Worm (Caenorhabditis elegans) whole organism, early embryonic: ENCODE measurements around the gene C30F2.4.
A peak's percentile ranks its signal among the peaks of the same experiment; 100 is the strongest.

ENCODE experiments used
- B0310.2 ChIP-seq: sonication (generic microtip); optimal IDR thresholded peaks from 2 replicates; lab custom pipeline; 2016; ENCODE audit warnings: mild to moderate bottlenecking, missing genetic modification characterization, missing compliant biosample characterization
- F13C5.2 ChIP-seq: sonication (generic microtip); optimal IDR thresholded peaks from 2 replicates; lab custom pipeline; 2017; ENCODE audit warnings: mild to moderate bottlenecking, missing genetic modification characterization, inconsistent platforms, missing compliant biosample characterization
- aly-1 ChIP-seq: sonication (generic microtip); optimal IDR thresholded peaks from 2 replicates; lab custom pipeline; 2016; ENCODE audit warnings: missing genetic modification characterization, missing compliant biosample characterization
- ama-1 ChIP-seq: fragments of 150-350 bp; optimal IDR thresholded peaks from 2 replicates; lab custom pipeline; 2014
- ceh-13 ChIP-seq: fragments of 200-800 bp; sonication (Bioruptor generic); optimal IDR thresholded peaks from 2 replicates; lab custom pipeline; 2018; ENCODE audit warnings: mild to moderate bottlenecking, missing genetic modification characterization, missing compliant biosample characterization
- ceh-36 ChIP-seq: sonication (generic microtip); optimal IDR thresholded peaks from 2 replicates; lab custom pipeline; 2016; ENCODE audit warnings: missing genetic modification characterization, inconsistent platforms, missing compliant biosample characterization
- ets-7 ChIP-seq: sonication (generic microtip); optimal IDR thresholded peaks from 2 replicates; lab custom pipeline; 2016; ENCODE audit warnings: missing genotype, missing genetic modification characterization, missing compliant biosample characterization
- flt-1 ChIP-seq: fragments of 200-800 bp; sonication (Bioruptor generic); IDR thresholded peaks from 2 replicates; pipeline ENCODE4 v1.3.6; 2022; ENCODE audit warnings: missing genetic modification characterization, missing compliant biosample characterization
- hmbx-1 ChIP-seq: sonication (generic microtip); optimal IDR thresholded peaks from 2 replicates; lab custom pipeline; 2016; ENCODE audit warnings: mild to moderate bottlenecking, missing genetic modification characterization, missing compliant biosample characterization
- hmg-4 ChIP-seq: fragments of 200-800 bp; sonication (Bioruptor generic); optimal IDR thresholded peaks from 2 replicates; lab custom pipeline; 2018; ENCODE audit warnings: mild to moderate bottlenecking, missing genetic modification characterization, missing compliant biosample characterization
- hnd-1 ChIP-seq: sonication (generic microtip); optimal IDR thresholded peaks from 2 replicates; lab custom pipeline; 2016; ENCODE audit warnings: missing genetic modification characterization, missing compliant biosample characterization
- pes-1 ChIP-seq: fragments of 200-800 bp; sonication (Bioruptor generic); IDR thresholded peaks from 2 replicates; pipeline ENCODE4 v1.3.6; 2022; ENCODE audit warnings: missing genetic modification reagents, missing genetic modification characterization, missing compliant biosample characterization
- scrt-1 ChIP-seq: fragments of 200-800 bp; sonication (Bioruptor generic); IDR thresholded peaks from 2 replicates; pipeline ENCODE4 v1.3.6; 2022; ENCODE audit warnings: missing genetic modification characterization, missing compliant biosample characterization
- sea-1 ChIP-seq: fragments of 200-800 bp; sonication (Bioruptor generic); conservative IDR thresholded peaks from 2 replicates; pipeline ENCODE4 v1.3.6; 2022; ENCODE audit warnings: missing genetic modification characterization, missing compliant biosample characterization
- tbx-11 ChIP-seq: fragments of 200-800 bp; sonication (Bioruptor generic); IDR thresholded peaks from 2 replicates; pipeline ENCODE4 v1.3.6; 2022; ENCODE audit warnings: missing genetic modification characterization, missing compliant biosample characterization
- tbx-37 ChIP-seq: fragments of 200-800 bp; sonication (Bioruptor generic); conservative IDR thresholded peaks from 2 replicates; pipeline ENCODE4 v1.3.6; 2022; ENCODE audit warnings: missing genetic modification reagents, missing genetic modification characterization, missing compliant biosample characterization
- tra-4 ChIP-seq: sonication (generic microtip); optimal IDR thresholded peaks from 2 replicates; lab custom pipeline; 2017; ENCODE audit warnings: missing genetic modification characterization, missing compliant biosample characterization

Gene C30F2.4

DNA sequence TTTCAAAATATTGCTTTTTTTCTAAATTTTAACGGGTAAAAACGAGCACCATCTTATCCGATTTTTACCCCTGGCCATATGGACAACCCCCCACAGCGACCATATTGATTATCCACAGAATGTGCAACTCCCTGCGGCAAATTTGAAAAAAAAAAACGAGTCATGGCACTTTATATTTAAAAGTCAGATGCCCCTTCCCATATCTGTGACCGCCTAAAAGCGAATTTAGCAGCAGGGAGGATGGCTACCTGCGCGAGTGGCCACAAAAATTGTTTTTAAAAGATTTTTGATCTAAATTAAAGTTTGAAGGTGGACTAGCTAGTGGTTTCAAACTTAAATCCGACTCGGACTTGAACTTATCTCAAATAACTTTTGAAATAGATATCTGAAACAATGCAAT is 20.0 kb downstream of the C30F2.4 start:
- TF ChIP-seq hmg-4: peak; percentile 50
- TF ChIP-seq flt-1 (GFP tag; lab: Robert Waterston, UW): no peak
- peak; percentile 53; the same call in 1 of the 2 replicates for TF ChIP-seq sea-1 (GFP tag; lab: Robert Waterston, UW)
- TF ChIP-seq tbx-37 (GFP tag; lab: Robert Waterston, UW): no peak
- peak; percentile 47; the same call in 1 of the 2 replicates for TF ChIP-seq pes-1
- TF ChIP-seq F13C5.2 (tag; lab: Kevin White, UChicago): peak; percentile 85
- 0 out of 2 replicates have a peak, but pooled peaks have one; percentile 14 for TF ChIP-seq tbx-11 (GFP tag; lab: Robert Waterston, UW)

DNA sequence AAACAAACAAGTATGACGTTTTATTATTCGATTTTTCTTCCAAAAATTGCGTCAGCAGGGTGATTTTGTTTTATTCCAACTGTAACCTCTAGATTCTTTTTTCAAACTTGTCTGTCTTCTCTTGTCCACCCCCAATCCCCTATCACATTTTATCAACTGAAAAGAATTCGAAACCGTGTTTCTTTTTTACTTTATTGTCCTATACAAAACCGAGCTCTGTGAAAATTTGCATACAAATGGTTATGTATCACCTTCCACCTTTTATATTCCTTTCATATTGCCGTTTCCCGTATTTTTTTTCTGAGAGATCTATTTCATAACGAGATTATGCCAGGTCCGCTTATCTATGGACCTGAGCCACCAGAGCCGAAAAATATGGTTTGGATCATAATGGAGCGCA is 21.1 kb downstream of the C30F2.4 start, which contains the start of gene T27A8.7:
Gene T27A8.7, plus strand, starts transcription at position 301 of the 400 bp plus-strand sequence.
- TF ChIP-seq ceh-13 (GFP tag; lab: Kevin White, UChicago) (no peak), tbx-11 (GFP tag; lab: Robert Waterston, UW) (no peak), hnd-1 (tag; lab: Kevin White, UChicago) (no peak), pes-1 (no peak), tra-4 (tag; lab: Kevin White, UChicago) (no peak), sea-1 (GFP tag; lab: Robert Waterston, UW) (no peak), hmg-4 (no peak), B0310.2 (tag; lab: Kevin White, UChicago) (no peak), tbx-37 (GFP tag; lab: Robert Waterston, UW) (no peak), flt-1 (GFP tag; lab: Robert Waterston, UW) (no peak), scrt-1 (no peak), ets-7 (tag; lab: Kevin White, UChicago) (no peak), F13C5.2 (tag; lab: Kevin White, UChicago) (no peak), ama-1 (lab: Kevin White, UChicago) (no peak), ceh-36 (tag; lab: Kevin White, UChicago) (no peak), hmbx-1 (no peak)

DNA sequence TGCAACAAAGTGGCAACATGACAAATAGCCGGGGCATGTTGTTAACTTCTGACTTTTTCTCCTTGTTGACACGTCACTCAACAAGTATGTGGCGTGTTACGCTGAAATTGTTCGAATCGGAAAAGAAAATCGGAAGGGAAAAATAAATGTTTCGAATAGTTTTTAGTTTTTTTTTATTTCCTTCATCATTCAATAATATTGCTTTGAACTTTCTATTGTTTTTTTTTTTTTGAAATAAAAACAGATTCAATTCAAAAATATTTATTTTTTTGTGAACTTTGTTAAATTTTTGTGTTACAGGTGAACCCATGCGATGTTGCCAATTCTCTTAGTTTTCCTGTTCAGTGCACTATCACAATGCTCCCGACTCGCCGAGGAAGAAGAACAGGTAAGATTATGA is 26.8 kb downstream of the C30F2.4 start, which contains the start of gene cpd-2:
Gene cpd-2, plus strand, starts transcription at position 301 of the 400 bp plus-strand sequence.
- TF ChIP-seq aly-1 (no peak), hmbx-1 (no peak), sea-1 (GFP tag; lab: Robert Waterston, UW) (no peak), hnd-1 (tag; lab: Kevin White, UChicago) (no peak), B0310.2 (tag; lab: Kevin White, UChicago) (no peak), tbx-11 (GFP tag; lab: Robert Waterston, UW) (no peak), flt-1 (GFP tag; lab: Robert Waterston, UW) (no peak), F13C5.2 (tag; lab: Kevin White, UChicago) (no peak), ama-1 (lab: Kevin White, UChicago) (no peak), tra-4 (tag; lab: Kevin White, UChicago) (no peak), pes-1 (no peak)

DNA sequence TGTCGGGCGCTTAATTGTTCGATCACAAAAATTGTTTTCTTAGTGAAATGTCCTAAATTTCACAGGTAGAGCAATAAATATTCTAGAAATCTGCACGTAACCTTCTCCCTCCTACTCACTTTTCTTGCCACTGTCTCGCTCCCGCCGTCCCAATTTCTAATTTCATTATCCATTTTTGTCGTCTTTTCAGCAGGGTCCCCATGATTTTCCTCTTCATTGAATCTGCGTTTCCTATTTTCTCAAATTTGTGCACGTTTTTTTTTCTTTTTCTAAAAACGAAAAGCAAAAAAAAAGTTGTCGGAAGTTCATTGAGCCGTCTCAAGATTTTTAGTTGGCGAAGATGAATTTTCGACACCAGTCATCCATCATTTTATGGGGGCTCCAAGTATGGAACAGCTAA is 30.0 kb downstream of the C30F2.4 start:
- no peak for TF ChIP-seq tbx-11 (GFP tag; lab: Robert Waterston, UW)
- no peak for TF ChIP-seq B0310.2 (tag; lab: Kevin White, UChicago)
- TF ChIP-seq tbx-37 (GFP tag; lab: Robert Waterston, UW): no peak
- no peak for TF ChIP-seq F13C5.2 (tag; lab: Kevin White, UChicago)
- TF ChIP-seq hnd-1 (tag; lab: Kevin White, UChicago): no peak
- no peak for TF ChIP-seq ceh-36 (tag; lab: Kevin White, UChicago)
- TF ChIP-seq ets-7 (tag; lab: Kevin White, UChicago): no peak
- TF ChIP-seq tra-4 (tag; lab: Kevin White, UChicago): no peak
- TF ChIP-seq aly-1: no peak
- no peak for TF ChIP-seq ceh-13 (GFP tag; lab: Kevin White, UChicago)
- no peak for TF ChIP-seq scrt-1
- TF ChIP-seq hmg-4: no peak
- no peak for TF ChIP-seq ama-1 (lab: Kevin White, UChicago)
- TF ChIP-seq flt-1 (GFP tag; lab: Robert Waterston, UW): no peak
- TF ChIP-seq hmbx-1: no peak
- no peak for TF ChIP-seq sea-1 (GFP tag; lab: Robert Waterston, UW)
- TF ChIP-seq pes-1: no peak

DNA sequence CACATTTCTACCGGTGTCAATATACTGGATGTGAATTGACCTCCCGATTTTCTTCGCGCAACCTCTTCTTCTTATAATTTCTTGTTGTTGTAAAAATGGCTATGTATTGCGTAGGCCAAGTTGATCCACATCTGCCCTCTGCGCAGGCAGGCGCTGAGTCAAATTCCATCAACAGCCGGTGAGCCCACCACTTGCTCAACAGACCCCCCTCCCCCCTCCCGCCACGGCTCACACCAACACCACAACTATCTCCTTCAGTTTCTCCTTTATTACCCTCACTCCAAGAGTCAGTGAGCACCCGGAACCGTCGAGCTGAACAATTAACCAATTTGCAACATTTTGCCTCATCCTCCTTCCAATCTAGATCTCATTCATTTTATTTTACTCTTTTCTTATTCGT is 32.0 kb downstream of the C30F2.4 start:
- no peak for TF ChIP-seq B0310.2 (tag; lab: Kevin White, UChicago)
- TF ChIP-seq hnd-1 (tag; lab: Kevin White, UChicago): no peak
- TF ChIP-seq flt-1 (GFP tag; lab: Robert Waterston, UW): no peak
- TF ChIP-seq sea-1 (GFP tag; lab: Robert Waterston, UW): no peak
- no peak for TF ChIP-seq scrt-1
- no peak for TF ChIP-seq ets-7 (tag; lab: Kevin White, UChicago)
- no peak for TF ChIP-seq hmbx-1
- no peak for TF ChIP-seq ceh-36 (tag; lab: Kevin White, UChicago)
- no peak for TF ChIP-seq tbx-11 (GFP tag; lab: Robert Waterston, UW)
- TF ChIP-seq pes-1: no peak
- no peak for TF ChIP-seq tbx-37 (GFP tag; lab: Robert Waterston, UW)
- no peak for TF ChIP-seq ama-1 (lab: Kevin White, UChicago)
- no peak for TF ChIP-seq F13C5.2 (tag; lab: Kevin White, UChicago)

DNA sequence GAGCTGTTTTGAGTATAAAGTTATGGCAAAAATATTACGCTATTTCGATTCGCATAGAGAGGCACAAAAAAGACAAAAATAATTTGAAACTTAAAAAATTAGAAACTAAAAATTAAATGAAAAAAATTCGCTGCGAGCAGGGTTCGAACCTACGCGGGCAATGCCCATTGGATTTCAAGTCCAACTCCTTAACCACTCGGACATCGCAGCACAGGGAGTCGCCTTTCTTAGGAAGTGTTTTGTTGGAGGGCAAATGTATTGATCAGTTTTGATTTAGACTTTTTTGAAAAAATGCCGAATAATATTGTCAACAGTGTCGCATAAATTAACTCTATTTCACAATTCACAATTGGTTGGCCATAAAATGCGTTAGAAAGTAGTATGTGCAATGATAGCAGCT is 33.9 kb downstream of the C30F2.4 start:
- no peak for TF ChIP-seq F13C5.2 (tag; lab: Kevin White, UChicago)
- no peak for TF ChIP-seq tbx-11 (GFP tag; lab: Robert Waterston, UW)
- TF ChIP-seq hmbx-1: no peak
- TF ChIP-seq ama-1 (lab: Kevin White, UChicago): no peak
- TF ChIP-seq tra-4 (tag; lab: Kevin White, UChicago): no peak
- no peak for TF ChIP-seq B0310.2 (tag; lab: Kevin White, UChicago)
- no peak for TF ChIP-seq ceh-13 (GFP tag; lab: Kevin White, UChicago)
- no peak for TF ChIP-seq pes-1
- no peak for TF ChIP-seq hnd-1 (tag; lab: Kevin White, UChicago)
- TF ChIP-seq hmg-4: no peak
- no peak for TF ChIP-seq sea-1 (GFP tag; lab: Robert Waterston, UW)

DNA sequence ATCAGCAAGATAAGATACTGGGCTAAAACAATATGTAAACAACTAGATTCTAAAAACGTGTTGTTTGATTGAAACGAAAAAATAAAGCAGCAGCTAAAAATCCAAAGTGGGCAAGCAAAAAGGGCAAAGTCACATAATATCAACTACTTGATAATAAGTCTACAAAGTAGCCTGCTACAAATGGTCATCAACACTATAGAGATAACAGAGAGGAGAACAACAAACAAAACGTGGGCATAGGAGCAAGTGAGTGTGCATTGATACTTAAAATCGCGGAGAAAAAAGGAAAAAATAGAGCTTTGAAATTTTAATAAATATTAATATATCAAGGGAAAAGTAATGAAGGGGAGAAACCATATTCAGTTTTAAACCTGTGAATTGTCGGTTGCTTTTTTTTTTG is 34.6 kb downstream of the C30F2.4 start:
- no peak for TF ChIP-seq ets-7 (tag; lab: Kevin White, UChicago)
- no peak for TF ChIP-seq ceh-36 (tag; lab: Kevin White, UChicago)
- TF ChIP-seq hnd-1 (tag; lab: Kevin White, UChicago): no peak
- no peak for TF ChIP-seq flt-1 (GFP tag; lab: Robert Waterston, UW)
- no peak for TF ChIP-seq hmbx-1
- no peak for TF ChIP-seq aly-1
- no peak for TF ChIP-seq tbx-11 (GFP tag; lab: Robert Waterston, UW)
- TF ChIP-seq B0310.2 (tag; lab: Kevin White, UChicago): no peak
- TF ChIP-seq F13C5.2 (tag; lab: Kevin White, UChicago): no peak
